Worm (Caenorhabditis elegans) whole organism, mixed stage, embryonic: ENCODE data around the gene H39E23.3.

Experiments
- M03D4.4 ChIP-seq: sonication (generic microtip); optimal IDR thresholded peaks from 2 replicates; lab custom pipeline; 2017; ENCODE audit warnings: mild to moderate bottlenecking, missing genetic modification characterization, missing compliant biosample characterization
- ceh-43 ChIP-seq: fragments of 200-800 bp; sonication (Bioruptor generic); optimal IDR thresholded peaks from 2 replicates; lab custom pipeline; 2018; ENCODE audit warnings: mild to moderate bottlenecking, missing genetic modification characterization, moderate library complexity, missing compliant biosample characterization
- ceh-83 ChIP-seq: fragments of 200-800 bp; sonication (Bioruptor generic); optimal IDR thresholded peaks from 2 replicates; lab custom pipeline; 2018; ENCODE audit warnings: mild to moderate bottlenecking, missing genetic modification characterization, missing compliant biosample characterization
- ces-1 ChIP-seq: fragments of 150-350 bp; optimal IDR thresholded peaks from 2 replicates; lab custom pipeline; 2014; ENCODE audit warnings: missing biosample characterization, missing genetic modification reagents, missing genetic modification characterization
- cnd-1 ChIP-seq: fragments of 200-800 bp; sonication (Bioruptor generic); optimal IDR thresholded peaks from 2 replicates; lab custom pipeline; 2018; ENCODE audit warnings: mild to moderate bottlenecking, missing genetic modification characterization, missing compliant biosample characterization
- drap-1 ChIP-seq: fragments of 200-800 bp; sonication (Bioruptor generic); optimal IDR thresholded peaks from 3 replicates; lab custom pipeline; 2018; ENCODE audit warnings: mild to moderate bottlenecking, missing genetic modification characterization, missing compliant biosample characterization
- elt-1 ChIP-seq: sonication (generic microtip); optimal IDR thresholded peaks from 2 replicates; lab custom pipeline; 2017; ENCODE audit warnings: missing genetic modification characterization, mild to moderate bottlenecking, missing compliant biosample characterization, antibody characterized with exemption, moderate library complexity, borderline replicate concordance; ENCODE audit not compliant: insufficient read depth
- elt-3 ChIP-seq: fragments of 150-350 bp; optimal IDR thresholded peaks from 2 replicates; lab custom pipeline; 2014; ENCODE audit warnings: missing biosample characterization, missing genetic modification characterization
- ham-2 ChIP-seq: fragments of 200-800 bp; sonication (Bioruptor generic); optimal IDR thresholded peaks from 2 replicates; lab custom pipeline; 2018; ENCODE audit warnings: mild to moderate bottlenecking, missing genetic modification characterization, missing compliant biosample characterization
- hlh-1 ChIP-seq: fragments of 150-350 bp; optimal IDR thresholded peaks from 2 replicates; lab custom pipeline; 2014; ENCODE audit warnings: missing biosample characterization, missing genetic modification reagents, missing genetic modification characterization
- lin-13 ChIP-seq: fragments of 150-350 bp; optimal IDR thresholded peaks from 2 replicates; lab custom pipeline; 2014; ENCODE audit warnings: missing biosample characterization, missing genetic modification characterization
- lsy-2 ChIP-seq: fragments of 150-350 bp; optimal IDR thresholded peaks from 2 replicates; lab custom pipeline; 2014; ENCODE audit warnings: missing biosample characterization, missing genetic modification characterization
- mab-5 ChIP-seq: fragments of 150-350 bp; optimal IDR thresholded peaks from 2 replicates; lab custom pipeline; 2014; ENCODE audit warnings: missing biosample characterization, missing genetic modification characterization
- mep-1 ChIP-seq: fragments of 150-350 bp; optimal IDR thresholded peaks from 2 replicates; lab custom pipeline; 2017; ENCODE audit warnings: missing biosample characterization, missing genetic modification reagents, missing genetic modification characterization, inconsistent platforms
- mls-2 ChIP-seq: sonication (generic microtip); optimal IDR thresholded peaks from 2 replicates; lab custom pipeline; 2016; ENCODE audit warnings: mild to moderate bottlenecking, missing genetic modification characterization, moderate library complexity, missing compliant biosample characterization
- nhr-12 ChIP-seq: fragments of 150-350 bp; optimal IDR thresholded peaks from 2 replicates; lab custom pipeline; 2014; ENCODE audit warnings: missing biosample characterization, missing genetic modification characterization
- nhr-2 ChIP-seq: fragments of 150-350 bp; optimal IDR thresholded peaks from 2 replicates; lab custom pipeline; 2014; ENCODE audit warnings: missing biosample characterization, missing genetic modification characterization
- nhr-237 ChIP-seq: fragments of 150-350 bp; optimal IDR thresholded peaks from 2 replicates; lab custom pipeline; 2014; ENCODE audit warnings: missing biosample characterization, missing genetic modification characterization
- nhr-28 ChIP-seq: fragments of 150-350 bp; optimal IDR thresholded peaks from 2 replicates; lab custom pipeline; 2014; ENCODE audit warnings: missing biosample characterization, missing genetic modification characterization
- nhr-76 ChIP-seq: sonication (generic microtip); optimal IDR thresholded peaks from 2 replicates; lab custom pipeline; 2017; ENCODE audit warnings: missing biosample characterization, missing genetic modification characterization
- pha-4 ChIP-seq: fragments of 150-350 bp; optimal IDR thresholded peaks from 2 replicates; lab custom pipeline; 2018; ENCODE audit warnings: missing biosample characterization, missing genetic modification reagents, missing genetic modification characterization
- sem-2 ChIP-seq: fragments of 200-800 bp; sonication (Bioruptor generic); optimal IDR thresholded peaks from 2 replicates; lab custom pipeline; 2018; ENCODE audit warnings: mild to moderate bottlenecking, missing genetic modification characterization, missing compliant biosample characterization
- snpc-4 ChIP-seq: fragments of 150-350 bp; optimal IDR thresholded peaks from 2 replicates; lab custom pipeline; 2014; ENCODE audit warnings: missing biosample characterization, missing genetic modification characterization
- sptf-1 ChIP-seq: sonication (generic microtip); optimal IDR thresholded peaks from 2 replicates; lab custom pipeline; 2017; ENCODE audit warnings: mild to moderate bottlenecking, missing genetic modification characterization, moderate library complexity, missing compliant biosample characterization
- tbx-8 ChIP-seq: fragments of 200-800 bp; sonication (Bioruptor generic); optimal IDR thresholded peaks from 2 replicates; lab custom pipeline; 2018; ENCODE audit warnings: mild to moderate bottlenecking, missing genetic modification characterization, moderate library complexity, missing compliant biosample characterization
- unc-120 ChIP-seq: sonication (generic microtip); optimal IDR thresholded peaks from 2 replicates; lab custom pipeline; 2017; ENCODE audit warnings: missing genetic modification characterization, missing compliant biosample characterization; ENCODE audit not compliant: poor library complexity, severe bottlenecking
- unc-39 ChIP-seq: fragments of 150-350 bp; optimal IDR thresholded peaks from 2 replicates; lab custom pipeline; 2014; ENCODE audit warnings: missing biosample characterization, missing genetic modification characterization
- unc-62 ChIP-seq: fragments of 150-350 bp; optimal IDR thresholded peaks from 2 replicates; lab custom pipeline; 2014; ENCODE audit warnings: missing biosample characterization, missing genetic modification reagents, missing genetic modification characterization
- zip-8 ChIP-seq: fragments of 150-350 bp; optimal IDR thresholded peaks from 2 replicates; lab custom pipeline; 2014; ENCODE audit warnings: missing biosample characterization, missing genetic modification characterization
- ztf-11 ChIP-seq: fragments of 150-350 bp; optimal IDR thresholded peaks from 2 replicates; lab custom pipeline; 2014; ENCODE audit warnings: missing biosample characterization, missing genetic modification characterization

H39E23.3 gene

DNA sequence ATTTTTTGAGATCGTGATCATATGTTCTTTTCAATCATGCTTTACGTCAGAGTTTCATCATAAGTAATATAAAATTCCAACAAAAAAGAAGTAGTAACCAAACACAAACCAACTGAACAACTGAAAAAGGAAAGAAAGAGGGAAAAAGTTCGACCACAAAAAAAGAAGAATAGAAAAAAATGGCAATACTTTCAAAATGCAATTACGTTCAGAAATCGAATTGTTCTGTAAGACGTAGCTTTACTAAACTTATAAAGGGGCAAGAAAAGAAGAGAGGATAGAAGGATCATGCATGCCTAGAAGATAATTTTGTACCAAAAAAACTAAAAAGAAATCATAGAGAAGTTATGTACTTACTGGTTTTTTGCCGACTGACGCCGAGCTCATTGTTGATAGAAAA lies 33.1 kb downstream of the H39E23.3 start:
- TF ChIP-seq mls-2 (tag; lab: Kevin White, UChicago) (no peak), ztf-11 (tag; lab: Kevin White, UChicago) (no peak), M03D4.4 (tag; lab: Kevin White, UChicago) (no peak), nhr-2 (no peak), ces-1 (GFP tag; lab: Kevin White, UChicago) (peak; percentile 83), lin-13 (tag; lab: Kevin White, UChicago) (no peak), elt-3 (tag; lab: Kevin White, UChicago) (no peak)
- TF ChIP-seq, all 35 proteins: peak for 1

DNA sequence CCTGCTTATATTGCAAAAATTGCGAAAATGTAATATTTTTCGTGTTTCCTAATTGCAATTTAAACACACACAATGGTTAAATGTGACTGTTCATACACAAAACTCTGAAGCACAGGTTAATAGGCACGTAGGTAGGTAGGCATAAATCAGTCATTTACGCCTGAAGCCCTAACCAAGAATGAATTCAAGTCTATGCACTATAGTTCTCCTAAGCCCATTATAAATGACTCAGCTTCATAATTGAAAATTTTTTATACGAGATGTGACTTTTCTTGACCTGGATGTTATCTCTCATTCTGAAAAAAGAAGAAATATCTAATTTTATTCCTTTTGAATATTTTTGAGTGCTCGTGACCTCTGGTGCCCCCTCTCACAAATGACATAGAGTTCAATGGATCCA lies 34.2 kb downstream of the H39E23.3 start:
- no peak for TF ChIP-seq elt-1 (tag; lab: Kevin White, UChicago)
- no peak for TF ChIP-seq nhr-2
- no peak for TF ChIP-seq pha-4 (tag; lab: Kevin White, UChicago)
- no peak for TF ChIP-seq ham-2 (GFP tag; lab: Kevin White, UChicago)
- no peak for TF ChIP-seq mep-1
- TF ChIP-seq cnd-1: no peak
- TF ChIP-seq hlh-1 (tag; lab: Kevin White, UChicago): no peak
- no peak for TF ChIP-seq nhr-28 (tag; lab: Kevin White, UChicago)
- no peak for TF ChIP-seq nhr-237
- no peak for TF ChIP-seq lsy-2 (tag; lab: Kevin White, UChicago)
- no peak for TF ChIP-seq elt-3 (tag; lab: Kevin White, UChicago)
- TF ChIP-seq unc-120: no peak
- TF ChIP-seq zip-8 (tag; lab: Kevin White, UChicago): no peak
- no peak for TF ChIP-seq mab-5 (tag; lab: Kevin White, UChicago)
- no peak for TF ChIP-seq tbx-8
- TF ChIP-seq nhr-12 (tag; lab: Kevin White, UChicago): no peak
- TF ChIP-seq M03D4.4 (tag; lab: Kevin White, UChicago): no peak

DNA sequence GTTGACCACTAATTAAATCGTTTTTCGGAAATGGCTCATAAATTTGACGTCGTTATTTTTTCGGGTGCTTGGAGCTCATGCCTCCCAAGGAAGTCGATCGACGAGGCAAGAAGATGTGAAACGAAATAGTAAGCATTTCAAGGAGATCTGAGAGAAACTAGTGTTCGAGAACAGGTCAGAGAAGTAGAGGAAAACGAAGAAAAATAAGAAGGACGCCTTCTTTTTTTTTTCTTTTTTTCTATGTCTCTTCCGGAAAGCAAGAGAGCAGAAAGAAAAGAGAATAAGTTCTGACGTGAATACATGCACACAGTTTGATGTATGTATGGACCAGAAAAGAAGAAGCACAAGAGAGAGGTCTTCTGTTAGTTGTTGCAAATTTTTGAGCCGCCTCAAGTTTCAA lies 36.0 kb downstream of the H39E23.3 start:
- TF ChIP-seq pha-4 (tag; lab: Kevin White, UChicago): no peak
- peak; percentile 57 for TF ChIP-seq ces-1 (GFP tag; lab: Kevin White, UChicago)

DNA sequence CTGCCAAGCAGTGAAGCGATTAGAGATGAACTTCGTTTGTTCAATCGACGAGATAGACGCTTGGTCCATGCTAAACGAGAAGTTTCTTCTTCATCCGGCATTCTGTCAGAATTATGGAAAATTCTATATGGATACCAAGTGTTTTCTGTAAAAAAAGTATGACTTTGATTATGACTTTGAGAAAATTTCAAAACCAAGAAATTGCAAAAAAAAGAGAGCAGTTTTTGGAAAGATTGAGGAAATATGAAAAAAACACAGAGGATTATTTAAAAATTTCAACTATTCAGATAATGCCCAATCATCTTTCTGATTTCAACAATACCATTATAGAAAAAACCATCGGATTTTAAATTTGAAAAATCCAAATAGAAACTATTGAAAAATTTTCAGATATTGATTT lies 37.7 kb downstream of the H39E23.3 start, which contains the start of gene par-1:
Gene par-1 (minus strand): TSS at position 101 of the 400 bp plus-strand sequence.
- TF ChIP-seq ham-2 (GFP tag; lab: Kevin White, UChicago) (no peak), mep-1 (no peak), tbx-8 (no peak), nhr-76 (no peak), ztf-11 (tag; lab: Kevin White, UChicago) (no peak), ceh-43 (no peak), pha-4 (tag; lab: Kevin White, UChicago) (no peak), lsy-2 (tag; lab: Kevin White, UChicago) (no peak), unc-62 (GFP tag; lab: Kevin White, UChicago) (no peak), mls-2 (tag; lab: Kevin White, UChicago) (no peak), cnd-1 (no peak), snpc-4 (no peak), sptf-1 (tag; lab: Kevin White, UChicago) (no peak), unc-120 (no peak), drap-1 (no peak), mab-5 (tag; lab: Kevin White, UChicago) (no peak), sem-2 (GFP tag; lab: Kevin White, UChicago) (no peak), ceh-83 (no peak)
- TF ChIP-seq, all 35 proteins: peak for 0

DNA sequence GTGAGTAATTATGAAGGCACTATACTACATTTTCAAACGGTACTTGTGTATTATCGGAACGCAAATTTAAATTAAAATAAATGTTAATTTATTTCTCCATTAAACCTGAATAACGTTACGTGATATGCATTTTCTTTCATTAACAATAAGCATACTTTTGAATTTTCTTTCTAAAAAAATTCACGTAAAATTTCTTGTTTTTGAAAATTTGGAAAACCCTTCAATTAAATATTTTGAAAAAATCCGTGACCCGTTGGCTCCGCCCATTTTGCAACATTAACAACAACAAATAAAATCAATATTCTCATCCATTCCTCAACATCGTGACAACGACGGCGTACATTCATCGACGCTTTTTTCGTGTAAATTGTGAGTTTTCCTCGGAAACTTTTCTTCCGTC lies 38.6 kb downstream of the H39E23.3 start, which contains the start of gene acs-10:
Gene acs-10 (plus strand): TSS at position 301 of the 400 bp plus-strand sequence.
- TF ChIP-seq sptf-1 (tag; lab: Kevin White, UChicago): no peak
- TF ChIP-seq drap-1: no peak
- no peak for TF ChIP-seq tbx-8
- no peak for TF ChIP-seq mab-5 (tag; lab: Kevin White, UChicago)
- TF ChIP-seq pha-4 (tag; lab: Kevin White, UChicago): no peak
- no peak for TF ChIP-seq elt-3 (tag; lab: Kevin White, UChicago)
- no peak for TF ChIP-seq nhr-76
- no peak for TF ChIP-seq ceh-83
- no peak for TF ChIP-seq nhr-237
- TF ChIP-seq elt-1 (tag; lab: Kevin White, UChicago): no peak
- TF ChIP-seq hlh-1 (tag; lab: Kevin White, UChicago): no peak
- no peak for TF ChIP-seq mls-2 (tag; lab: Kevin White, UChicago)
- TF ChIP-seq unc-120: no peak
- no peak for TF ChIP-seq unc-39 (tag; lab: Kevin White, UChicago)
- TF ChIP-seq nhr-12 (tag; lab: Kevin White, UChicago): no peak
